Fruit fly (Drosophila melanogaster) whole organism, pupa: ENCODE measurements around the gene colt.
A peak's percentile ranks its signal among the peaks of the same experiment; 100 is the strongest.

Source experiments
- CG10348 ChIP-seq: fragments of 200-800 bp; sonication (Bioruptor generic); IDR thresholded peaks from 2 replicates; pipeline ENCODE4 v1.3.6; 2022; ENCODE audit warnings: missing biosample characterization, missing genetic modification characterization
- CG12605 ChIP-seq: fragments of 200-800 bp; sonication (Bioruptor generic); IDR thresholded peaks from 2 replicates; pipeline ENCODE4 v1.3.6; 2022; ENCODE audit warnings: missing biosample characterization, missing genetic modification characterization
- CG13204 ChIP-seq: fragments of 200-800 bp; sonication (Bioruptor generic); optimal IDR thresholded peaks from 2 replicates; lab custom pipeline; 2018; ENCODE audit warnings: missing biosample characterization, mild to moderate bottlenecking, missing genetic modification characterization, moderate library complexity
- CG14655 ChIP-seq: fragments of 200-800 bp; sonication (Bioruptor generic); optimal IDR thresholded peaks from 3 replicates; lab custom pipeline; 2017; ENCODE audit warnings: mild to moderate bottlenecking, missing biosample characterization, missing genetic modification reagents, missing genetic modification characterization
- CG15710 ChIP-seq: fragments of 200-800 bp; sonication (Bioruptor generic); optimal IDR thresholded peaks from 2 replicates; lab custom pipeline; 2018; ENCODE audit warnings: missing biosample characterization, mild to moderate bottlenecking, missing genetic modification characterization, moderate library complexity
- CG17806 ChIP-seq: fragments of 200-800 bp; sonication (Bioruptor generic); optimal IDR thresholded peaks from 2 replicates; lab custom pipeline; 2018; ENCODE audit warnings: missing biosample characterization, mild to moderate bottlenecking, missing genetic modification characterization, moderate library complexity
- CG32121 ChIP-seq: fragments of 200-800 bp; sonication (Bioruptor generic); IDR thresholded peaks from 2 replicates; pipeline ENCODE4 v1.3.6; 2022; ENCODE audit warnings: missing biosample characterization, missing genetic modification characterization
- CG34367 ChIP-seq: fragments of 200-800 bp; sonication (Bioruptor generic); optimal IDR thresholded peaks from 2 replicates; lab custom pipeline; 2018; ENCODE audit warnings: missing biosample characterization, mild to moderate bottlenecking, missing genetic modification characterization
- CG4496 ChIP-seq: fragments of 200-800 bp; sonication (Bioruptor generic); IDR thresholded peaks from 3 replicates; pipeline ENCODE4 v1.3.6; 2022; ENCODE audit warnings: missing biosample characterization, missing genetic modification characterization
- CG8159 ChIP-seq: fragments of 200-800 bp; sonication (Bioruptor generic); optimal IDR thresholded peaks from 3 replicates; lab custom pipeline; 2018; ENCODE audit warnings: missing biosample characterization, mild to moderate bottlenecking, missing genetic modification characterization, moderate library complexity
- CG8301 ChIP-seq: fragments of 200-800 bp; sonication (Bioruptor generic); optimal IDR thresholded peaks from 2 replicates; lab custom pipeline; 2018; ENCODE audit warnings: missing biosample characterization, mild to moderate bottlenecking, missing genetic modification characterization
- CG9948 ChIP-seq: fragments of 200-800 bp; sonication (Bioruptor generic); optimal IDR thresholded peaks from 2 replicates; lab custom pipeline; 2018; ENCODE audit warnings: missing biosample characterization, mild to moderate bottlenecking, missing genetic modification characterization, moderate library complexity
- D1 ChIP-seq: fragments of 200-800 bp; sonication (Bioruptor generic); optimal IDR thresholded peaks from 2 replicates; lab custom pipeline; 2018; ENCODE audit warnings: missing biosample characterization, mild to moderate bottlenecking, missing genetic modification characterization, moderate library complexity
- EcR ChIP-seq: fragments of 200-800 bp; sonication (Bioruptor generic); optimal IDR thresholded peaks from 3 replicates; lab custom pipeline; 2019; ENCODE audit warnings: missing biosample characterization, missing genetic modification characterization, mild to moderate bottlenecking, moderate library complexity, missing genetic modification reagents
- Ets98B ChIP-seq: fragments of 200-800 bp; sonication (Bioruptor generic); IDR thresholded peaks from 2 replicates; pipeline ENCODE4 v1.3.6; 2022; ENCODE audit warnings: missing biosample characterization, missing genetic modification characterization
- Pif1A ChIP-seq: fragments of 200-800 bp; sonication (Bioruptor generic); optimal IDR thresholded peaks from 3 replicates; lab custom pipeline; 2016; ENCODE audit warnings: missing biosample characterization, missing genetic modification characterization
- Pif1B ChIP-seq: fragments of 200-800 bp; sonication (Bioruptor generic); optimal IDR thresholded peaks from 3 replicates; lab custom pipeline; 2016; ENCODE audit warnings: missing biosample characterization, missing genetic modification characterization
- Snoo ChIP-seq: fragments of 200-800 bp; sonication (Bioruptor generic); optimal IDR thresholded peaks from 3 replicates; lab custom pipeline; 2017; ENCODE audit warnings: missing biosample characterization, mild to moderate bottlenecking, missing genetic modification characterization, inconsistent platforms
- fd96Ca ChIP-seq: fragments of 200-800 bp; sonication (Bioruptor generic); IDR thresholded peaks from 3 replicates; pipeline ENCODE4 v1.3.6; 2022; ENCODE audit warnings: missing biosample characterization, missing genetic modification characterization
- gl ChIP-seq: fragments of 200-800 bp; sonication (Bioruptor generic); optimal IDR thresholded peaks from 2 replicates; lab custom pipeline; 2018; ENCODE audit warnings: missing biosample characterization, mild to moderate bottlenecking, missing genetic modification characterization
- rn ChIP-seq: fragments of 200-800 bp; sonication (Bioruptor generic); IDR thresholded peaks from 2 replicates; pipeline ENCODE4 v1.3.6; 2022; ENCODE audit warnings: missing biosample characterization, missing genetic modification characterization

Gene colt

dm6 chr2L:2730756-2731155 is 39.1 kb downstream of the colt start:
- TF ChIP-seq CG34367 (tag; lab: Kevin White, UChicago) (no peak), CG8301 (no peak), CG9948 (tag; lab: Kevin White, UChicago) (no peak), CG10348 (GFP tag; lab: Robert Waterston, UW) (no peak), fd96Ca (GFP tag; lab: Robert Waterston, UW) (no peak), CG8159 (tag; lab: Kevin White, UChicago) (no peak), CG32121 (no peak), Pif1A (GFP tag; lab: Kevin White, UChicago) (no peak), CG13204 (no peak), Ets98B (GFP tag; lab: Robert Waterston, UW) (no peak), CG14655 (GFP tag; lab: Kevin White, UChicago) (no peak), Snoo (tag; lab: Kevin White, UChicago) (no peak), rn (GFP tag; lab: Robert Waterston, UW) (no peak), CG12605 (GFP tag; lab: Robert Waterston, UW) (no peak), gl (tag; lab: Kevin White, UChicago) (no peak), CG17806 (tag; lab: Kevin White, UChicago) (no peak), CG4496 (no peak), CG15710 (tag; lab: Kevin White, UChicago) (no peak), EcR (GFP tag; lab: Kevin White, UChicago) (no peak)

dm6 chr2L:2729882-2730281 is 40.0 kb downstream of the colt start:
- no peak for TF ChIP-seq gl (tag; lab: Kevin White, UChicago)
- peak; percentile 58 for TF ChIP-seq CG14655 (GFP tag; lab: Kevin White, UChicago)
- TF ChIP-seq CG8159 (tag; lab: Kevin White, UChicago) = no peak
- no peak for TF ChIP-seq CG15710 (tag; lab: Kevin White, UChicago)
- TF ChIP-seq Ets98B (GFP tag; lab: Robert Waterston, UW) = peak; percentile 71
- peak; percentile 63 for TF ChIP-seq CG4496
- no peak for TF ChIP-seq CG12605 (GFP tag; lab: Robert Waterston, UW)
- TF ChIP-seq Pif1A (GFP tag; lab: Kevin White, UChicago) = peak; percentile 15
- TF ChIP-seq CG13204 = no peak
- peak; percentile 57 for TF ChIP-seq CG32121
- no peak for TF ChIP-seq CG10348 (GFP tag; lab: Robert Waterston, UW)
- TF ChIP-seq Pif1B (GFP tag; lab: Kevin White, UChicago) = peak; percentile 5
- TF ChIP-seq CG9948 (tag; lab: Kevin White, UChicago) = no peak
- TF ChIP-seq Snoo (tag; lab: Kevin White, UChicago) = no peak
- no peak for TF ChIP-seq EcR (GFP tag; lab: Kevin White, UChicago)
- TF ChIP-seq CG8301 = peak; percentile 8
- peak; percentile 37; the same call in 1 of the 3 replicates for TF ChIP-seq fd96Ca (GFP tag; lab: Robert Waterston, UW)
- no peak for TF ChIP-seq CG34367 (tag; lab: Kevin White, UChicago)
- no peak for TF ChIP-seq rn (GFP tag; lab: Robert Waterston, UW)
- no peak for TF ChIP-seq D1 (tag; lab: Kevin White, UChicago)
- peak; percentile 4 for TF ChIP-seq CG17806 (tag; lab: Kevin White, UChicago)
- TF ChIP-seq, all 21 proteins: peak for 9

dm6 chr2L:2728577-2728976 is 41.3 kb downstream of the colt start:
- TF ChIP-seq EcR (GFP tag; lab: Kevin White, UChicago) (no peak), rn (GFP tag; lab: Robert Waterston, UW) (no peak), Ets98B (GFP tag; lab: Robert Waterston, UW) (no peak), CG14655 (GFP tag; lab: Kevin White, UChicago) (peak; percentile 12), CG10348 (GFP tag; lab: Robert Waterston, UW) (no peak), CG8301 (peak; percentile 3), CG4496 (0 out of 3 replicates have a peak, but pooled peaks have one; percentile 30), gl (tag; lab: Kevin White, UChicago) (no peak), CG12605 (GFP tag; lab: Robert Waterston, UW) (no peak)

dm6 chr2L:2727812-2728211 is 42.1 kb downstream of the colt start:
- TF ChIP-seq rn (GFP tag; lab: Robert Waterston, UW) (no peak), gl (tag; lab: Kevin White, UChicago) (no peak), CG8159 (tag; lab: Kevin White, UChicago) (no peak), Pif1A (GFP tag; lab: Kevin White, UChicago) (no peak), D1 (tag; lab: Kevin White, UChicago) (no peak), CG34367 (tag; lab: Kevin White, UChicago) (no peak), fd96Ca (GFP tag; lab: Robert Waterston, UW) (no peak), CG13204 (peak; percentile 27), CG12605 (GFP tag; lab: Robert Waterston, UW) (peak; percentile 43; the same call in 1 of the 2 replicates), CG4496 (no peak; the same call in 2 of the 3 replicates), CG14655 (GFP tag; lab: Kevin White, UChicago) (no peak), CG9948 (tag; lab: Kevin White, UChicago) (no peak), CG15710 (tag; lab: Kevin White, UChicago) (peak; percentile 8), CG17806 (tag; lab: Kevin White, UChicago) (no peak), EcR (GFP tag; lab: Kevin White, UChicago) (no peak), CG32121 (no peak)

- no peak for TF ChIP-seq D1 (tag; lab: Kevin White, UChicago)
- no peak for TF ChIP-seq CG17806 (tag; lab: Kevin White, UChicago)
- TF ChIP-seq gl (tag; lab: Kevin White, UChicago) = no peak
Observed at dm6 chr2L:2727364-2727763, 42.5 kb downstream of the colt start.

- TF ChIP-seq CG8159 (tag; lab: Kevin White, UChicago) (no peak), rn (GFP tag; lab: Robert Waterston, UW) (no peak), CG14655 (GFP tag; lab: Kevin White, UChicago) (no peak), Pif1B (GFP tag; lab: Kevin White, UChicago) (no peak), CG32121 (no peak), CG13204 (no peak), gl (tag; lab: Kevin White, UChicago) (no peak), fd96Ca (GFP tag; lab: Robert Waterston, UW) (no peak), Ets98B (GFP tag; lab: Robert Waterston, UW) (no peak), CG9948 (tag; lab: Kevin White, UChicago) (no peak), CG17806 (tag; lab: Kevin White, UChicago) (no peak), CG8301 (no peak), Snoo (tag; lab: Kevin White, UChicago) (no peak), EcR (GFP tag; lab: Kevin White, UChicago) (no peak), Pif1A (GFP tag; lab: Kevin White, UChicago) (no peak), CG4496 (no peak), D1 (tag; lab: Kevin White, UChicago) (no peak)
Observed at dm6 chr2L:2725374-2725773, 44.5 kb downstream of the colt start, which contains the start of gene CG31689. Gene CG31689 (plus strand): TSS chr2L:2725674.
